Worm (Caenorhabditis elegans) whole organism, L1 larva: ENCODE measurements around the gene ptp-5.2.

ENCODE experiments used
- C04F5.9 ChIP-seq: sonication (generic microtip); optimal IDR thresholded peaks from 2 replicates; lab custom pipeline; 2016; ENCODE audit warnings: missing genetic modification characterization, missing compliant biosample characterization
- C16A3.4 ChIP-seq: fragments of 150-350 bp; optimal IDR thresholded peaks from 2 replicates; lab custom pipeline; 2014; ENCODE audit warnings: missing biosample characterization, missing genetic modification characterization
- C34B4.2 ChIP-seq: sonication (generic microtip); optimal IDR thresholded peaks from 2 replicates; lab custom pipeline; 2017; ENCODE audit warnings: mild to moderate bottlenecking, missing genetic modification characterization, missing compliant biosample characterization
- Y116A8C.19 ChIP-seq: sonication (generic microtip); optimal IDR thresholded peaks from 2 replicates; lab custom pipeline; 2016; ENCODE audit warnings: missing compliant biosample characterization, missing genetic modification characterization, borderline replicate concordance
- blmp-1 ChIP-seq: fragments of 150-350 bp; optimal IDR thresholded peaks from 2 replicates; lab custom pipeline; 2014; ENCODE audit warnings: missing biosample characterization, missing genetic modification characterization
- ceh-8 ChIP-seq: fragments of 200-800 bp; sonication (Bioruptor generic); optimal IDR thresholded peaks from 2 replicates; lab custom pipeline; 2018; ENCODE audit warnings: mild to moderate bottlenecking, missing genetic modification characterization, moderate library complexity, missing compliant biosample characterization
- ceh-82 ChIP-seq, 3 experiments: fragments of 150-350 bp in 1 of 3; sonication (generic microtip) in 2 of 3; optimal IDR thresholded peaks; 2 replicates each; lab custom pipeline; 2014 to 2017; ENCODE audit warnings: missing biosample characterization in 3 of 3, missing genetic modification characterization in 3 of 3
- dpl-1 ChIP-seq, 3 experiments: fragments of 150-350 bp in 2 of 3; sonication (generic microtip) in 1 of 3; optimal IDR thresholded peaks; 2 replicates each; lab custom pipeline; 2014 to 2017; ENCODE audit warnings: missing biosample characterization in 3 of 3, missing genetic modification characterization in 3 of 3, missing genetic modification reagents in 3 of 3
- dsc-1 ChIP-seq: sonication (generic microtip); optimal IDR thresholded peaks from 2 replicates; lab custom pipeline; 2016; ENCODE audit warnings: mild to moderate bottlenecking, missing genetic modification characterization, missing compliant biosample characterization
- efl-1 ChIP-seq, 4 experiments: fragments of 150-350 bp; optimal IDR thresholded peaks in 3 of 4; peaks in 1 of 4; 1 replicate in 1 of 4; 2 replicates in 3 of 4; lab custom pipeline; 2014; ENCODE audit warnings: missing biosample characterization in 2 of 4, missing genetic modification characterization in 2 of 4, missing genetic modification reagents in 2 of 4
- egl-13 ChIP-seq: sonication (generic microtip); optimal IDR thresholded peaks from 2 replicates; lab custom pipeline; 2016; ENCODE audit warnings: missing genotype, missing genetic modification reagents, missing genetic modification characterization, missing compliant biosample characterization
- egl-27 ChIP-seq, 2 experiments: fragments of 150-350 bp in 1 of 2; sonication (generic microtip); optimal IDR thresholded peaks; 3 replicates each; lab custom pipeline; 2017 to 2018; ENCODE audit warnings: missing biosample characterization in 2 of 2, missing genetic modification characterization in 2 of 2, missing genetic modification reagents in 2 of 2
- elt-3 ChIP-seq, 6 experiments: fragments of 150-350 bp in 1 of 6; sonication (generic microtip); optimal IDR thresholded peaks; 2 replicates each; lab custom pipeline; 2017 to 2018; ENCODE audit warnings: missing biosample characterization in 6 of 6, missing genetic modification characterization in 6 of 6, inconsistent platforms in 1 of 6
- fkh-10 ChIP-seq: sonication (generic microtip); optimal IDR thresholded peaks from 2 replicates; lab custom pipeline; 2017; ENCODE audit warnings: missing biosample characterization, missing genetic modification reagents, missing genetic modification characterization
- fkh-8 ChIP-seq: sonication (generic microtip); optimal IDR thresholded peaks from 2 replicates; lab custom pipeline; 2016; ENCODE audit warnings: mild to moderate bottlenecking, missing genetic modification characterization, missing compliant biosample characterization
- isw-1 ChIP-seq: fragments of 200-800 bp; sonication (Bioruptor generic); IDR thresholded peaks from 2 replicates; pipeline ENCODE4 v1.3.6; 2022; ENCODE audit warnings: missing genetic modification characterization, missing compliant biosample characterization
- jun-1 ChIP-seq: fragments of 150-350 bp; optimal IDR thresholded peaks from 2 replicates; lab custom pipeline; 2014; ENCODE audit warnings: missing biosample characterization, missing genetic modification reagents, missing genetic modification characterization
- lin-13 ChIP-seq: fragments of 150-350 bp; optimal IDR thresholded peaks from 2 replicates; lab custom pipeline; 2014; ENCODE audit warnings: missing biosample characterization, missing genetic modification reagents, missing genetic modification characterization
- lin-14 ChIP-seq: fragments of 200-800 bp; sonication (Bioruptor generic); optimal IDR thresholded peaks from 2 replicates; lab custom pipeline; 2018; ENCODE audit warnings: mild to moderate bottlenecking, missing genetic modification characterization, moderate library complexity, missing compliant biosample characterization
- lin-35 ChIP-seq, 2 experiments: fragments of 150-350 bp; optimal IDR thresholded peaks; 2 replicates each; lab custom pipeline; 2014; ENCODE audit warnings: missing biosample characterization in 2 of 2, missing genetic modification characterization in 2 of 2, missing genetic modification reagents in 2 of 2
- lsy-2 ChIP-seq, 2 experiments: fragments of 150-350 bp; optimal IDR thresholded peaks; 2 replicates each; lab custom pipeline; 2014; ENCODE audit warnings: missing biosample characterization in 2 of 2, missing genetic modification characterization in 2 of 2
- mdl-1 ChIP-seq, 2 experiments: fragments of 150-350 bp; optimal IDR thresholded peaks; 2 replicates each; lab custom pipeline; 2014 to 2017; ENCODE audit warnings: missing biosample characterization in 2 of 2, missing genetic modification characterization in 2 of 2, inconsistent platforms in 1 of 2
- mep-1 ChIP-seq: fragments of 150-350 bp; optimal IDR thresholded peaks from 2 replicates; lab custom pipeline; 2014; ENCODE audit warnings: missing biosample characterization, missing genetic modification characterization
- nhr-19 ChIP-seq: fragments of 200-800 bp; sonication (Bioruptor generic); conservative IDR thresholded peaks from 2 replicates; pipeline ENCODE4 v1.3.6; 2022; ENCODE audit warnings: missing genetic modification characterization, missing compliant biosample characterization
- nhr-20 ChIP-seq: sonication (generic microtip); optimal IDR thresholded peaks from 2 replicates; lab custom pipeline; 2016; ENCODE audit warnings: mild to moderate bottlenecking, missing genetic modification characterization, missing compliant biosample characterization
- nhr-237 ChIP-seq: fragments of 150-350 bp; optimal IDR thresholded peaks from 2 replicates; lab custom pipeline; 2014; ENCODE audit warnings: missing biosample characterization, missing genetic modification characterization
- nhr-47 ChIP-seq: sonication (generic microtip); optimal IDR thresholded peaks from 2 replicates; lab custom pipeline; 2016; ENCODE audit warnings: mild to moderate bottlenecking, missing genetic modification characterization, moderate library complexity, missing compliant biosample characterization
- nhr-71 ChIP-seq: sonication (generic microtip); optimal IDR thresholded peaks from 2 replicates; lab custom pipeline; 2016; ENCODE audit warnings: mild to moderate bottlenecking, missing genetic modification characterization, moderate library complexity, missing compliant biosample characterization
- nhr-84 ChIP-seq: sonication (generic microtip); optimal IDR thresholded peaks from 2 replicates; lab custom pipeline; 2017; ENCODE audit warnings: missing biosample characterization, missing genetic modification characterization
- nhr-85 ChIP-seq: sonication (generic microtip); peaks from one replicate; lab custom pipeline; 2016; ENCODE audit warnings: missing genetic modification characterization, inconsistent platforms, missing compliant biosample characterization
- nhr-90 ChIP-seq: sonication (generic microtip); optimal IDR thresholded peaks from 2 replicates; lab custom pipeline; 2016; ENCODE audit warnings: mild to moderate bottlenecking, missing genetic modification characterization, missing compliant biosample characterization; ENCODE audit not compliant: poor library complexity
- pag-3 ChIP-seq: sonication (generic microtip); optimal IDR thresholded peaks from 2 replicates; lab custom pipeline; 2017; ENCODE audit warnings: missing genetic modification characterization, mild to moderate bottlenecking, missing compliant biosample characterization, antibody characterized with exemption, borderline replicate concordance; ENCODE audit not compliant: insufficient read depth
- rnt-1 ChIP-seq: sonication (generic microtip); optimal IDR thresholded peaks from 2 replicates; lab custom pipeline; 2016; ENCODE audit warnings: mild to moderate bottlenecking, missing genetic modification characterization, moderate library complexity, missing compliant biosample characterization
- skn-1 ChIP-seq: fragments of 150-350 bp; optimal IDR thresholded peaks from 2 replicates; lab custom pipeline; 2014; ENCODE audit warnings: missing biosample characterization, missing genetic modification characterization
- snu-23 ChIP-seq: sonication (generic microtip); optimal IDR thresholded peaks from 2 replicates; lab custom pipeline; 2016; ENCODE audit warnings: missing genetic modification characterization, missing compliant biosample characterization
- sox-4 ChIP-seq: sonication (generic microtip); optimal IDR thresholded peaks from 2 replicates; lab custom pipeline; 2016; ENCODE audit warnings: missing genetic modification characterization, missing compliant biosample characterization
- swsn-7 ChIP-seq: sonication (generic microtip); optimal IDR thresholded peaks from 2 replicates; lab custom pipeline; 2016; ENCODE audit warnings: missing genetic modification characterization, missing compliant biosample characterization
- tbx-2 ChIP-seq: sonication (generic microtip); optimal IDR thresholded peaks from 2 replicates; lab custom pipeline; 2016; ENCODE audit warnings: missing genetic modification characterization, missing compliant biosample characterization
- tlp-1 ChIP-seq: fragments of 150-350 bp; optimal IDR thresholded peaks from 2 replicates; lab custom pipeline; 2014; ENCODE audit warnings: missing biosample characterization, missing genetic modification characterization
- unc-130 ChIP-seq: fragments of 150-350 bp; optimal IDR thresholded peaks from 2 replicates; lab custom pipeline; 2017; ENCODE audit warnings: missing biosample characterization, missing genetic modification characterization, inconsistent platforms
- unc-62 ChIP-seq: fragments of 150-350 bp; optimal IDR thresholded peaks from 2 replicates; lab custom pipeline; 2014; ENCODE audit warnings: missing biosample characterization, missing genetic modification reagents, missing genetic modification characterization
- unc-86 ChIP-seq: sonication (generic microtip); optimal IDR thresholded peaks from 2 replicates; lab custom pipeline; 2016; ENCODE audit warnings: missing genetic modification characterization, missing compliant biosample characterization
- xbp-1 ChIP-seq: sonication (generic microtip); optimal IDR thresholded peaks from 2 replicates; lab custom pipeline; 2016; ENCODE audit warnings: missing genetic modification characterization, missing compliant biosample characterization
- zag-1 ChIP-seq: fragments of 150-350 bp; optimal IDR thresholded peaks from 2 replicates; lab custom pipeline; 2014; ENCODE audit warnings: missing biosample characterization, missing genetic modification characterization
- zip-4 ChIP-seq: fragments of 200-800 bp; sonication (Bioruptor generic); optimal IDR thresholded peaks from 2 replicates; lab custom pipeline; 2018; ENCODE audit warnings: mild to moderate bottlenecking, missing genetic modification characterization, moderate library complexity, missing compliant biosample characterization
- ztf-11 ChIP-seq, 2 experiments: sonication (generic microtip); optimal IDR thresholded peaks; 2 replicates each; lab custom pipeline; 2016 to 2017; ENCODE audit warnings: missing genetic modification characterization in 2 of 2, missing biosample characterization in 1 of 2, missing compliant biosample characterization in 1 of 2
- ztf-4 ChIP-seq: fragments of 150-350 bp; optimal IDR thresholded peaks from 2 replicates; lab custom pipeline; 2014; ENCODE audit warnings: missing biosample characterization, missing genetic modification characterization

The ptp-5.2 gene

ce11 chrIV:14793900-14794624 lies 33.3 kb upstream of the ptp-5.2 start:
- TF ChIP-seq C04F5.9 (no peak), egl-27 (tag; optimal IDR thresholded peaks at IDR 0.05; lab: Kevin White, UChicago) (no peak), nhr-71 (tag; lab: Kevin White, UChicago) (peak; percentile 62), mdl-1 (tag; optimal IDR thresholded peaks at IDR 0.05; lab: Kevin White, UChicago) (peak in 1 of 2 experiments; percentile 84), zag-1 (tag; lab: Kevin White, UChicago) (no peak), ztf-4 (tag; lab: Kevin White, UChicago) (peak; percentile 37), C16A3.4 (tag; lab: Kevin White, UChicago) (peak; percentile 53), C34B4.2 (tag; lab: Kevin White, UChicago) (no peak), nhr-237 (tag; lab: Kevin White, UChicago) (peak; percentile 3), lin-14 (GFP tag; lab: Kevin White, UChicago) (peak; percentile 86), fkh-8 (tag; lab: Kevin White, UChicago) (peak; percentile 69), egl-13 (peak; percentile 25), lsy-2 (tag; optimal IDR thresholded peaks at IDR 0.05; lab: Kevin White, UChicago) (peak; percentile 33 to 46), efl-1 (optimal IDR thresholded peaks at IDR 0.05; lab: Kevin White, UChicago) (peak; percentile 48 to 57), efl-1 (GFP tag; optimal IDR thresholded peaks at IDR 0.05 in 1 of 2; lab: Kevin White, UChicago) (peak in 1 of 2 experiments; percentile 81), nhr-20 (peak; percentile 46), ceh-82 (tag; optimal IDR thresholded peaks at IDR 0.05; lab: Kevin White, UChicago) (peak; percentile 50 to 69 (median 54)), pag-3 (tag; lab: Kevin White, UChicago) (no peak), swsn-7 (tag; lab: Kevin White, UChicago) (peak; percentile 64), sox-4 (tag; lab: Kevin White, UChicago) (no peak), jun-1 (tag; lab: Kevin White, UChicago) (peak; percentile 38), xbp-1 (peak; percentile 55), zip-4 (GFP tag; lab: Kevin White, UChicago) (no peak), unc-62 (GFP tag; lab: Kevin White, UChicago) (no peak), isw-1 (GFP tag; lab: Robert Waterston, UW) (no peak), tlp-1 (tag; lab: Kevin White, UChicago) (no peak), skn-1 (tag; lab: Kevin White, UChicago) (peak; percentile 37), ceh-8 (GFP tag; lab: Kevin White, UChicago) (no peak), rnt-1 (tag; lab: Kevin White, UChicago) (peak; percentile 14), ztf-11 (tag; optimal IDR thresholded peaks at IDR 0.05; lab: Kevin White, UChicago) (peak in 1 of 2 experiments; percentile 9), nhr-84 (no peak), lin-13 (GFP tag; lab: Kevin White, UChicago) (peak; percentile 51), unc-130 (tag; lab: Kevin White, UChicago) (peak; percentile 8), dpl-1 (GFP tag; optimal IDR thresholded peaks at IDR 0.05; lab: Kevin White, UChicago) (peak in 1 of 3 experiments; percentile 32), unc-86 (tag; lab: Kevin White, UChicago) (peak; percentile 49), snu-23 (peak; percentile 47), nhr-19 (GFP tag; lab: Robert Waterston, UW) (peak; percentile 15; the same call in 1 of the 2 replicates), dsc-1 (tag; lab: Kevin White, UChicago) (peak; percentile 7), mep-1 (tag; lab: Kevin White, UChicago) (peak; percentile 65), nhr-85 (tag; lab: Kevin White, UChicago) (peak; percentile 10), fkh-10 (GFP tag; lab: Kevin White, UChicago) (peak; percentile 54), nhr-47 (tag; lab: Kevin White, UChicago) (peak; percentile 65), Y116A8C.19 (tag; lab: Kevin White, UChicago) (no peak), nhr-90 (tag; lab: Kevin White, UChicago) (peak; percentile 23), lin-35 (GFP tag; optimal IDR thresholded peaks at IDR 0.05; lab: Kevin White, UChicago) (peak; percentile 38 to 52), elt-3 (tag; optimal IDR thresholded peaks at IDR 0.05; lab: Kevin White, UChicago) (peak in 1 of 6 experiments; percentile 63), blmp-1 (peak; percentile 100), tbx-2 (tag; lab: Kevin White, UChicago) (peak; percentile 56)
